Fruit fly (Drosophila melanogaster) whole organism, embryonic: ENCODE measurements around the gene Cp36.

Source experiments
- Asciz ChIP-seq: fragments of 200-800 bp; sonication (Bioruptor generic); optimal IDR thresholded peaks from 2 replicates; lab custom pipeline; 2017; ENCODE audit warnings: missing biosample characterization, mild to moderate bottlenecking, missing genetic modification characterization, missing genetic modification reagents
- CG10147 ChIP-seq: fragments of 200-800 bp; sonication (Bioruptor generic); optimal IDR thresholded peaks from 2 replicates; lab custom pipeline; 2019; ENCODE audit warnings: missing biosample characterization, mild to moderate bottlenecking, missing genetic modification characterization, moderate library complexity
- CG10431 ChIP-seq: fragments of 200-800 bp; sonication (Bioruptor generic); optimal IDR thresholded peaks from 3 replicates; lab custom pipeline; 2018; ENCODE audit warnings: missing biosample characterization, mild to moderate bottlenecking, missing genetic modification characterization
- CG10654 ChIP-seq: fragments of 200-800 bp; sonication (Bioruptor generic); optimal IDR thresholded peaks from 2 replicates; lab custom pipeline; 2016; ENCODE audit warnings: missing biosample characterization, missing genetic modification characterization
- CG10959 ChIP-seq: fragments of 200-800 bp; sonication (Bioruptor generic); IDR thresholded peaks from 2 replicates; pipeline ENCODE4 v1.3.6; 2022; ENCODE audit warnings: missing biosample characterization, missing genetic modification characterization
- CG11504 ChIP-seq: fragments of 200-800 bp; sonication (Bioruptor generic); optimal IDR thresholded peaks from 3 replicates; lab custom pipeline; 2019; ENCODE audit warnings: missing biosample characterization, mild to moderate bottlenecking, missing genetic modification characterization, moderate library complexity
- CG12071 ChIP-seq: fragments of 200-800 bp; sonication (Bioruptor generic); optimal IDR thresholded peaks from 3 replicates; lab custom pipeline; 2018; ENCODE audit warnings: missing biosample characterization, mild to moderate bottlenecking, missing genetic modification characterization
- CG14441 ChIP-seq: fragments of 200-800 bp; sonication (Bioruptor generic); IDR thresholded peaks from 2 replicates; pipeline ENCODE4 v1.3.6; 2022; ENCODE audit warnings: missing biosample characterization, missing genetic modification characterization
- CG14710 ChIP-seq: fragments of 200-800 bp; sonication (Bioruptor generic); optimal IDR thresholded peaks from 3 replicates; lab custom pipeline; 2019; ENCODE audit warnings: missing biosample characterization, mild to moderate bottlenecking, missing genetic modification characterization, moderate library complexity
- CG1602 ChIP-seq: fragments of 200-800 bp; sonication (Bioruptor generic); optimal IDR thresholded peaks from 3 replicates; lab custom pipeline; 2016; ENCODE audit warnings: missing biosample characterization, missing genetic modification characterization
- CG1603 ChIP-seq: fragments of 200-800 bp; sonication (Bioruptor generic); optimal IDR thresholded peaks from 2 replicates; lab custom pipeline; 2019; ENCODE audit warnings: missing biosample characterization, mild to moderate bottlenecking, missing genetic modification characterization, moderate library complexity
- CG16779 ChIP-seq: fragments of 200-800 bp; sonication (Bioruptor generic); IDR thresholded peaks from 2 replicates; pipeline ENCODE4 v1.3.6; 2022; ENCODE audit warnings: missing biosample characterization, missing genetic modification characterization
- CG18619 ChIP-seq: fragments of 200-800 bp; sonication (Bioruptor generic); optimal IDR thresholded peaks from 3 replicates; lab custom pipeline; 2017; ENCODE audit warnings: missing biosample characterization, mild to moderate bottlenecking, missing genetic modification characterization
- CG3163 ChIP-seq: fragments of 200-800 bp; sonication (Bioruptor generic); optimal IDR thresholded peaks from 3 replicates; lab custom pipeline; 2016; ENCODE audit warnings: missing biosample characterization, missing genetic modification characterization
- CG32532 ChIP-seq: fragments of 200-800 bp; sonication (Bioruptor generic); IDR thresholded peaks from 2 replicates; pipeline ENCODE4 v1.3.6; 2022; ENCODE audit warnings: missing biosample characterization, missing genetic modification characterization
- CG4282 ChIP-seq: fragments of 200-800 bp; sonication (Bioruptor generic); optimal IDR thresholded peaks from 2 replicates; lab custom pipeline; 2016; ENCODE audit warnings: missing biosample characterization, missing genetic modification characterization
- CG7357 ChIP-seq: fragments of 200-800 bp; sonication (Bioruptor generic); IDR thresholded peaks from 3 replicates; pipeline ENCODE4 v1.3.6; 2022; ENCODE audit warnings: missing biosample characterization, missing genetic modification characterization
- CG7372 ChIP-seq: fragments of 200-800 bp; sonication (Bioruptor generic); IDR thresholded peaks from 2 replicates; pipeline ENCODE4 v1.3.6; 2022; ENCODE audit warnings: missing biosample characterization, missing genetic modification characterization
- CG7786 ChIP-seq: fragments of 200-800 bp; sonication (Bioruptor generic); optimal IDR thresholded peaks from 2 replicates; lab custom pipeline; 2016; ENCODE audit warnings: missing biosample characterization, missing genetic modification characterization
- CG8290 ChIP-seq, 3 experiments: fragments of 200-800 bp; sonication (Bioruptor generic); optimal IDR thresholded peaks; 2 replicates each; lab custom pipeline; 2016 to 2019; ENCODE audit warnings: missing biosample characterization in 3 of 3, missing genetic modification characterization in 3 of 3, mild to moderate bottlenecking in 2 of 3, moderate library complexity in 1 of 3
- CG8478 ChIP-seq: fragments of >200 bp; optimal IDR thresholded peaks from 2 replicates; lab custom pipeline; 2018
- CG9727 ChIP-seq: fragments of 200-800 bp; sonication (Bioruptor generic); optimal IDR thresholded peaks from 3 replicates; lab custom pipeline; 2017; ENCODE audit warnings: missing biosample characterization, mild to moderate bottlenecking, missing genetic modification characterization
- Deaf1 ChIP-seq: fragments of 200-800 bp; optimal IDR thresholded peaks from 3 replicates; lab custom pipeline; 2019; ENCODE audit warnings: missing biosample characterization, mild to moderate bottlenecking, missing genetic modification characterization, moderate library complexity
- E2f2 ChIP-seq: fragments of 200-800 bp; sonication (Bioruptor generic); IDR thresholded peaks from 2 replicates; pipeline ENCODE4 v1.3.6; 2022; ENCODE audit warnings: missing biosample characterization, missing genetic modification characterization
- ERR ChIP-seq: fragments of 200-800 bp; sonication (Bioruptor generic); optimal IDR thresholded peaks from 2 replicates; lab custom pipeline; 2016; ENCODE audit warnings: missing biosample characterization, missing genetic modification characterization
- Ets65A ChIP-seq: fragments of 200-800 bp; sonication (Bioruptor generic); peaks from one replicate; lab custom pipeline; 2016; ENCODE audit warnings: missing biosample characterization, missing genetic modification characterization
- Lhr ChIP-seq: fragments of 200-800 bp; sonication (Bioruptor generic); optimal IDR thresholded peaks from 3 replicates; lab custom pipeline; 2017; ENCODE audit warnings: mild to moderate bottlenecking, missing biosample characterization, missing genetic modification reagents, missing genetic modification characterization
- Med ChIP-seq: fragments of 200-800 bp; sonication (Bioruptor generic); peaks from one replicate; lab custom pipeline; 2016; ENCODE audit warnings: missing biosample characterization, missing genetic modification characterization, mild to moderate bottlenecking, inconsistent platforms, moderate library complexity
- Oaz ChIP-seq: fragments of 200-800 bp; sonication (Bioruptor generic); IDR thresholded peaks from 2 replicates; pipeline ENCODE4 v1.3.6; 2022; ENCODE audit warnings: missing biosample characterization, missing genetic modification characterization
- Sry-β ChIP-seq: fragments of 200-800 bp; sonication (Bioruptor generic); optimal IDR thresholded peaks from 2 replicates; lab custom pipeline; 2018; ENCODE audit warnings: missing biosample characterization, mild to moderate bottlenecking, missing genetic modification characterization, moderate library complexity
- Xrp1 ChIP-seq: fragments of 200-800 bp; sonication (Bioruptor generic); IDR thresholded peaks from 2 replicates; pipeline ENCODE4 v1.3.6; 2022; ENCODE audit warnings: missing biosample characterization, missing genetic modification characterization
- amos ChIP-seq: fragments of 200-800 bp; sonication (Bioruptor generic); IDR thresholded peaks from 2 replicates; pipeline ENCODE4 v1.3.6; 2022; ENCODE audit warnings: missing biosample characterization, missing genetic modification characterization; ENCODE audit not compliant: partially characterized antibody
- bcd ChIP-seq: fragments of 200-800 bp; sonication (Bioruptor generic); optimal IDR thresholded peaks from 2 replicates; lab custom pipeline; 2017; ENCODE audit warnings: missing biosample characterization, mild to moderate bottlenecking, missing genetic modification characterization
- crp ChIP-seq, 2 experiments: fragments of 200-800 bp; sonication (Bioruptor generic); optimal IDR thresholded peaks; 2 replicates in 1 of 2; 3 replicates in 1 of 2; lab custom pipeline; 2017; ENCODE audit warnings: missing biosample characterization in 2 of 2, missing genetic modification characterization in 2 of 2, mild to moderate bottlenecking in 1 of 2, moderate library complexity in 1 of 2
- danr ChIP-seq: fragments of 200-800 bp; sonication (Bioruptor generic); IDR thresholded peaks from 2 replicates; pipeline ENCODE4 v1.3.6; 2022; ENCODE audit warnings: missing biosample characterization, missing genetic modification characterization
- esg ChIP-seq: fragments of 200-800 bp; sonication (Bioruptor generic); conservative IDR thresholded peaks from 2 replicates; pipeline ENCODE4 v1.3.6; 2022; ENCODE audit warnings: missing biosample characterization, missing genetic modification characterization
- eve ChIP-seq, 2 experiments: fragments of >200 bp; optimal IDR thresholded peaks; 2 replicates each; lab custom pipeline; 2017; ENCODE audit warnings: missing biosample characterization in 2 of 2, missing genetic modification characterization in 2 of 2
- exex ChIP-seq: fragments of 200-800 bp; sonication (Bioruptor generic); optimal IDR thresholded peaks from 4 replicates; lab custom pipeline; 2018; ENCODE audit warnings: missing biosample characterization, mild to moderate bottlenecking, missing genetic modification characterization, moderate library complexity
- gcm ChIP-seq: fragments of 200-800 bp; sonication (Bioruptor generic); optimal IDR thresholded peaks from 2 replicates; lab custom pipeline; 2019; ENCODE audit warnings: missing biosample characterization, mild to moderate bottlenecking, missing genetic modification characterization, moderate library complexity
- insv ChIP-seq, 2 experiments: fragments of 200-800 bp; sonication (Bioruptor generic); optimal IDR thresholded peaks; 3 replicates each; lab custom pipeline; 2016 to 2018; ENCODE audit warnings: missing biosample characterization in 2 of 2, missing genetic modification characterization in 2 of 2
- klu ChIP-seq: fragments of 200-800 bp; sonication (Bioruptor generic); IDR thresholded peaks from 2 replicates; pipeline ENCODE4 v1.3.6; 2022; ENCODE audit warnings: missing biosample characterization, missing genetic modification characterization
- pan ChIP-seq, 4 experiments: fragments of >200 bp in 3 of 4; fragments of 200-800 bp in 1 of 4; sonication (Bioruptor generic) in 1 of 4; optimal IDR thresholded peaks in 3 of 4; IDR thresholded peaks in 1 of 4; 2 replicates each; pipeline versions ENCODE4 v1.3.6 to Lab custom; 2017 to 2022; ENCODE audit warnings: missing biosample characterization in 2 of 4, missing genetic modification characterization in 2 of 4, mixed read lengths in 1 of 4
- peb ChIP-seq: fragments of 200-800 bp; sonication (Bioruptor generic); IDR thresholded peaks from 2 replicates; pipeline ENCODE4 v1.3.6; 2022; ENCODE audit warnings: missing biosample characterization, missing genetic modification characterization
- pfk ChIP-seq: fragments of 200-800 bp; sonication (Bioruptor generic); optimal IDR thresholded peaks from 2 replicates; lab custom pipeline; 2018; ENCODE audit warnings: missing biosample characterization, mild to moderate bottlenecking, missing genetic modification characterization, moderate library complexity
- phol ChIP-seq: fragments of 200-800 bp; sonication (Bioruptor generic); optimal IDR thresholded peaks from 3 replicates; lab custom pipeline; 2018; ENCODE audit warnings: missing biosample characterization, mild to moderate bottlenecking, missing genetic modification characterization, moderate library complexity
- pita ChIP-seq: fragments of 200-800 bp; sonication (Bioruptor generic); optimal IDR thresholded peaks from 2 replicates; lab custom pipeline; 2017; ENCODE audit warnings: missing biosample characterization, mild to moderate bottlenecking, missing genetic modification characterization
- sd ChIP-seq: fragments of 200-800 bp; sonication (Bioruptor generic); optimal IDR thresholded peaks from 3 replicates; lab custom pipeline; 2018; ENCODE audit warnings: missing biosample characterization, mild to moderate bottlenecking, missing genetic modification characterization, moderate library complexity
- sens ChIP-seq: fragments of 200-800 bp; sonication (Bioruptor generic); peaks from one replicate; lab custom pipeline; 2016; ENCODE audit warnings: missing biosample characterization, missing genetic modification characterization
- ssp ChIP-seq: fragments of 200-800 bp; sonication (Bioruptor generic); IDR thresholded peaks from 2 replicates; pipeline ENCODE4 v1.3.6; 2022; ENCODE audit warnings: missing biosample characterization, missing genetic modification characterization
- vfl ChIP-seq: fragments of 200-800 bp; sonication (Bioruptor generic); optimal IDR thresholded peaks from 2 replicates; lab custom pipeline; 2016; ENCODE audit warnings: missing biosample characterization, missing genetic modification characterization

Cp36 gene

DNA sequence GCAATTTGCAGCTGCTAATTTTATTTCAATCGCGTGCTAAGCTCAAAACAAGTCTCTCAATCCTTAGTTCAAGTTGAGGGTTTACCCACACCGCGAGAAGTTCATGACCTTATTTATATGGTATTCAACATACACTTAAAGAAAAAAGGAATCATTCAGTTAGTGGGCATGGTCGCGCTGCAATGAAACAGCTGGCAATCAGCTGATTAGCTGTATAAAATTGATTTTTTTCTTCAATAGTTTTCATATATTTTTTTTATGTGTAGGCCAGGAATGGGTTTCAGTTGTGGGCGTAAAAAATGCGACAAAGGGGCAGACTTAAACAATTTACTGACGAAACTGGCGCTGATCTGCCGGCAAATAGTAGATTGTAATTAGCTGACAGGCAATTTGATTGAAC, 20.0 kb downstream of the Cp36 start (continued):
- TF ChIP-seq bcd (GFP tag; lab: Kevin White, UChicago): no peak
- TF ChIP-seq Ets65A (GFP tag; lab: Kevin White, UChicago): peak; percentile 74
- TF ChIP-seq eve (GFP tag; optimal IDR thresholded peaks at IDR 0.05; lab: Kevin White, UChicago): no peak
- TF ChIP-seq CG1603 (tag; lab: Kevin White, UChicago): no peak
- TF ChIP-seq CG32532 (GFP tag; lab: Robert Waterston, UW): 0 out of 2 replicates have a peak, but pooled peaks have one; percentile 34
- no peak for TF ChIP-seq Oaz (GFP tag; lab: Robert Waterston, UW)
- TF ChIP-seq CG9727 (GFP tag; lab: Kevin White, UChicago): no peak
- TF ChIP-seq klu: no peak
- TF ChIP-seq CG14441 (GFP tag; lab: Robert Waterston, UW): peak; percentile 42; the same call in 1 of the 2 replicates
- no peak for TF ChIP-seq pan (optimal IDR thresholded peaks at IDR 0.05; lab: Kevin White, UChicago)
- TF ChIP-seq pan (GFP tag; optimal IDR thresholded peaks at IDR 0.05 in 1 of 2, IDR thresholded peaks at IDR 0.05 in 1 of 2): peak in 1 of 2 experiments; percentile 34
- TF ChIP-seq, all 482 proteins: peak for 45

DNA sequence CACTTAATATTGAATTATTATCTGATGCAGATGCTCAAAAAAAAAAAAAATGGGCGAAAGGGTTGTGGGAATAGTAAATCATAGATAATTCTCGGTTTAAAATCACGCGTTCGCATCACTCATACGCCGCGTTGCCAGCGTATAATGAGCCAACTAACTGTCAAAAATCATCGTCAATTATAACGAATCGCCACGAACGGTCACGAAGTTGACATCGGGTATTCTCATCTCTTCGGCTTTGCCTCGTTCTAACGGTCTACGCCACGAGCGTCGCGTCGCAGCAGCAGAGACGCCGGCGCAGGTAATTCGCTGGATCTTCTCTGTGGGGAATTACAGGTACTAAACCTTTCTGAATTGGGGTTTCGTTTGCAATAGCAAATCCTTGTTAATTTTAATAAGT, 22.3 kb downstream of the Cp36 start:
- no peak for TF ChIP-seq CG4282 (GFP tag; lab: Kevin White, UChicago)
- TF ChIP-seq CG14710: no peak
- no peak for TF ChIP-seq Sry-β
- TF ChIP-seq eve (GFP tag; optimal IDR thresholded peaks at IDR 0.05; lab: Kevin White, UChicago): no peak
- TF ChIP-seq CG10431 (GFP tag; lab: Kevin White, UChicago): no peak
- no peak for TF ChIP-seq amos (GFP tag; lab: Robert Waterston, UW)
- no peak for TF ChIP-seq sd
- TF ChIP-seq CG10654: no peak
- TF ChIP-seq ssp (GFP tag; lab: Robert Waterston, UW): no peak
- TF ChIP-seq vfl: no peak
- peak; percentile 76 for TF ChIP-seq CG7372 (GFP tag; lab: Robert Waterston, UW)
- no peak for TF ChIP-seq danr (GFP tag; lab: Robert Waterston, UW)
- TF ChIP-seq Deaf1 (tag; lab: Kevin White, UChicago): peak; percentile 94
- peak; percentile 38 for TF ChIP-seq exex
- no peak for TF ChIP-seq CG7357
- no peak for TF ChIP-seq esg (GFP tag; lab: Robert Waterston, UW)
- TF ChIP-seq Med (GFP tag; lab: Kevin White, UChicago): peak; percentile 17
- TF ChIP-seq CG8478 (lab: Kevin White, UChicago): no peak
- no peak for TF ChIP-seq CG12071
- TF ChIP-seq peb (GFP tag; lab: Robert Waterston, UW): no peak
- no peak for TF ChIP-seq phol (tag; lab: Kevin White, UChicago)
- TF ChIP-seq CG10147 (GFP tag; lab: Kevin White, UChicago): no peak
- TF ChIP-seq CG1602 (GFP tag; lab: Kevin White, UChicago): no peak
- no peak for TF ChIP-seq CG8290 (GFP tag; optimal IDR thresholded peaks at IDR 0.05; lab: Kevin White, UChicago)
- peak in 1 of 2 experiments; percentile 28 for TF ChIP-seq CG8290 (tag; optimal IDR thresholded peaks at IDR 0.05; lab: Kevin White, UChicago)
- TF ChIP-seq gcm (GFP tag; lab: Kevin White, UChicago): no peak
- TF ChIP-seq CG7786: no peak
- no peak for TF ChIP-seq CG11504 (tag; lab: Kevin White, UChicago)
- no peak for TF ChIP-seq CG3163 (GFP tag; lab: Kevin White, UChicago)
- TF ChIP-seq CG16779 (GFP tag; lab: Robert Waterston, UW): no peak
- no peak for TF ChIP-seq crp (GFP tag; optimal IDR thresholded peaks at IDR 0.05; lab: Kevin White, UChicago)
- TF ChIP-seq ERR (GFP tag; lab: Kevin White, UChicago): no peak
- no peak for TF ChIP-seq Lhr (GFP tag; lab: Kevin White, UChicago)
- TF ChIP-seq insv (GFP tag; optimal IDR thresholded peaks at IDR 0.05; lab: Kevin White, UChicago): no peak
- TF ChIP-seq E2f2 (GFP tag; lab: Robert Waterston, UW): no peak
- no peak for TF ChIP-seq pita (GFP tag; lab: Kevin White, UChicago)
- TF ChIP-seq CG18619 (GFP tag; lab: Kevin White, UChicago): no peak
- no peak for TF ChIP-seq pfk
- no peak for TF ChIP-seq CG10959 (GFP tag; lab: Robert Waterston, UW)
- TF ChIP-seq sens (GFP tag; lab: Kevin White, UChicago): peak; percentile 49
- no peak for TF ChIP-seq Xrp1 (GFP tag; lab: Robert Waterston, UW)
- TF ChIP-seq Asciz (GFP tag; lab: Kevin White, UChicago): no peak
